Fruit fly (Drosophila melanogaster): ENCODE data around the gene CG14551.

Gene CG14551

dm6 chr3R:26041417-26042101 lies 21.3 kb downstream of the CG14551 start, which contains the start of gene gro (continued):
- TF ChIP-seq MTF-1 (GFP tag; optimal IDR thresholded peaks at IDR 0.05; ENCODE audit: borderline replicate concordance) (peak; percentile 30), CG43689 (GFP tag; IDR thresholded peaks at IDR 0.05) (no peak), ranshi (GFP tag; IDR thresholded peaks at IDR 0.05) (peak; percentile 75), dpn (GFP tag; optimal IDR thresholded peaks at IDR 0.05) (peak; percentile 74 to 83), CG13775 (GFP tag; optimal IDR thresholded peaks at IDR 0.05) (peak; percentile 72), schlank (tag; optimal IDR thresholded peaks at IDR 0.05) (peak; percentile 42), CG18011 (GFP tag; optimal IDR thresholded peaks at IDR 0.05) (peak; percentile 43), Side (GFP tag; optimal IDR thresholded peaks at IDR 0.05) (peak; percentile 69), Nf-YB (GFP tag; optimal IDR thresholded peaks at IDR 0.05) (peak; percentile 20), CG2712 (tag; optimal IDR thresholded peaks at IDR 0.05) (peak; percentile 66), jigr1 (GFP tag; IDR thresholded peaks at IDR 0.05) (no peak), gem (tag; optimal IDR thresholded peaks at IDR 0.05) (peak; percentile 78), sd (tag; optimal IDR thresholded peaks at IDR 0.05) (peak; percentile 45), eve (GFP tag; optimal IDR thresholded peaks at IDR 0.05) (no peak), gcm (GFP tag; optimal IDR thresholded peaks at IDR 0.05) (no peak), CG31224 (GFP tag; IDR thresholded peaks at IDR 0.05) (no peak), lab (GFP tag; optimal IDR thresholded peaks at IDR 0.05) (peak; percentile 82), CG16815 (GFP tag; optimal IDR thresholded peaks at IDR 0.05) (peak; percentile 38), tna (GFP tag; IDR thresholded peaks at IDR 0.05; ENCODE audit: partially characterized antibody) (peak; percentile 77), CG2678 (tag; optimal IDR thresholded peaks at IDR 0.05) (peak; percentile 26), Atf3 (GFP tag; optimal IDR thresholded peaks at IDR 0.05) (peak; percentile 56), Ets97D (GFP tag; optimal IDR thresholded peaks at IDR 0.05) (peak; percentile 97), fd96Cb (tag; optimal IDR thresholded peaks at IDR 0.05) (peak; percentile 27), da (GFP tag; optimal IDR thresholded peaks at IDR 0.05) (peak; percentile 55), Mes4 (GFP tag; optimal IDR thresholded peaks at IDR 0.05) (peak; percentile 50), slbo (GFP tag; IDR thresholded peaks at IDR 0.05) (peak; percentile 86), CG31365 (tag; optimal IDR thresholded peaks at IDR 0.05) (no peak), Doc3 (GFP tag; IDR thresholded peaks at IDR 0.05; ENCODE audit: partially characterized antibody) (peak; percentile 59; the same call in 2 of the 3 replicates), Sry-δ (GFP tag; optimal IDR thresholded peaks at IDR 0.05) (peak; percentile 82), CG30020 (tag; optimal IDR thresholded peaks at IDR 0.05) (peak; percentile 43), kah (GFP tag; optimal IDR thresholded peaks at IDR 0.05) (no peak), Stat92E (GFP tag; optimal IDR thresholded peaks at IDR 0.05) (peak in 1 of 3 experiments; percentile 4), lbe (GFP tag; optimal IDR thresholded peaks at IDR 0.05) (peak; percentile 49), CG2202 (tag; optimal IDR thresholded peaks at IDR 0.05) (peak; percentile 54), chm (GFP tag; IDR thresholded peaks at IDR 0.05) (peak; percentile 82; the same call in 1 of the 2 replicates), CTCF (GFP tag; optimal IDR thresholded peaks at IDR 0.05) (peak; percentile 21), mam (GFP tag; optimal IDR thresholded peaks at IDR 0.05) (peak; percentile 84), CG12236 (GFP tag; optimal IDR thresholded peaks at IDR 0.05) (peak; percentile 44), CG17912 (GFP tag; optimal IDR thresholded peaks at IDR 0.05) (peak; percentile 73), CG3163 (GFP tag; optimal IDR thresholded peaks at IDR 0.05) (peak; percentile 65), Hr51 (GFP tag; optimal IDR thresholded peaks at IDR 0.05) (peak; percentile 53 to 72), hbn (GFP tag; IDR thresholded peaks at IDR 0.05; ENCODE audit: partially characterized antibody) (peak; percentile 58; the same call in 1 of the 2 replicates), chinmo (GFP tag; IDR thresholded peaks at IDR 0.05; ENCODE audit: partially characterized antibody) (peak; percentile 67; the same call in 2 of the 4 replicates), Awh (GFP tag; IDR thresholded peaks at IDR 0.05) (no peak; the same call in 1 of the 2 replicates), btn (GFP tag; optimal IDR thresholded peaks at IDR 0.05) (peak; percentile 36), CG15514 (GFP tag; optimal IDR thresholded peaks at IDR 0.05) (peak; percentile 99), CG34224 (GFP tag; IDR thresholded peaks at IDR 0.05; ENCODE audit: partially characterized antibody) (peak; percentile 80), Meics (GFP tag; optimal IDR thresholded peaks at IDR 0.05) (peak; percentile 51)

Data from whole organism, embryonic.